Fruit fly (Drosophila melanogaster) whole organism: ENCODE measurements around the gene Dnah3.

Experiments used
- CG8478 ChIP-seq: fragments of >200 bp; optimal IDR thresholded peaks from 2 replicates; lab custom pipeline; 2018; ENCODE audit warnings: inconsistent platforms
- Dll ChIP-seq: fragments of >200 bp; optimal IDR thresholded peaks from 2 replicates; lab custom pipeline; 2017
- EcR ChIP-seq, 2 experiments: fragments of >200 bp; optimal IDR thresholded peaks; 2 replicates each; lab custom pipeline; 2017; ENCODE audit warnings: missing biosample characterization in 2 of 2, missing genetic modification characterization in 2 of 2, missing genetic modification reagents in 2 of 2
- pan ChIP-seq: fragments of >200 bp; optimal IDR thresholded peaks from 2 replicates; lab custom pipeline; 2017
- psq ChIP-seq: fragments of >200 bp; optimal IDR thresholded peaks from 2 replicates; lab custom pipeline; 2017
- usp ChIP-seq: fragments of >200 bp; optimal IDR thresholded peaks from 2 replicates; lab custom pipeline; 2017; ENCODE audit warnings: missing biosample characterization, missing genetic modification characterization, mixed read lengths

The Dnah3 gene

DNA sequence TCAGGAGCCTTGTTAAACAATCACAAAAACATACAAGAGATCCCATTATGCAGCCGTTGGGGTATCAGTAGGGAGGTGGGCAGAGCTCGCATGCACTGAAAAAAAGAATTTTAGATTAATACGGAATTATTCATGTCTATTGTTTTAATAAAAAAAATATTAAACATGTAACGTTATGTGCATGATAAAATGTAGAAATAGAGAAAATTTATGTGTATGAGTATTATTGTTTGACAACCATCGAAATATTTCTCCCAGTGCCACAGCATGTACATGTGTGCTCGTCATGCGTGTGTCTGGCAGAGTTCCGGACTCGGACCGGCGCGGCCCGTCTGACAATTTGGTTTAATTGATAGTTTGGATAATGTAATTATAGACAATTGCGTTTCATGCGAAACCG lies 68.7 kb downstream of the Dnah3 start:
- no peak for TF ChIP-seq CG8478 (lab: Kevin White, UChicago)
- no peak for TF ChIP-seq usp
- no peak for TF ChIP-seq psq
- no peak for TF ChIP-seq pan (lab: Kevin White, UChicago)
- no peak for TF ChIP-seq EcR (GFP tag; optimal IDR thresholded peaks at IDR 0.05; lab: Kevin White, UChicago)
- TF ChIP-seq Dll (lab: Kevin White, UChicago) = no peak
